Comparison of ENCODE assay signal across 5 fruit fly cellular contexts in the genomic region with DNA sequence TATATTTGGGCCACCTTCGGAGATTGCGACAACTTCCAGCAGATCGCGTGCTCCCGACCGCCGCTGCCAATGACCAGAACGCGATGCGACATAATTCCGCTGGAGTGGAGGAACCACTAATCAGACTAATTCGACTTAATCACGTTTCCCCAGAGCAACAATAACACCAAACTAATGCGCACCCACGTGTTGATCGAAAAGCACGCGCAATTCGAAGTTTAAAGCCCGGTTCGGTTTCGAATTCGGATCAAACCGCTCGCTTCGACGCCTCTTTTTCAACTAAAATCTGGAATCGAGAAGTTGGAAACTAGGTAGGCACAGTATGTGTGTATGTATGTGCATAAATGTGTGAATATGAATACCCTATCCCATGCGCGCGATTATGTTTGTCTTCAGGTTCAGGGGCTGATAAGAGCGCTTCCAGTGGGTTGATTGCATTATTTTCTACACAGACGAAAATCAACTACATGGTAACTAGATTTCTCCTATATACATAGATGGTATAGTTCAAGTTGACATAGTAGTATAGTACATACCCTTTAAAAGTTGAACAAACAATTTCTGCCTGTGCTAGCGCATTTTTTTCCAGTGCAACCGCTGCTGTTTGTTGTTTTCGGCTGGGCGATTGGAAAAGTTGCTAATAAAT.
TF ChIP-seq lines count a peak whose summit lies in the region.

A gene (minus strand): TSS at position 285 of the 646 bp plus-strand sequence.

TF ChIP-seq in whole organism, adult, 20 proteins besides CTCF, POLR2A, EP300 and RAD21 (continued from another document):
- no peak for TF ChIP-seq CG12768 (GFP tag; optimal IDR thresholded peaks at IDR 0.05; lab: Kevin White, UChicago)
- TF ChIP-seq toe (GFP tag; optimal IDR thresholded peaks at IDR 0.05; lab: Kevin White, UChicago) = no peak
- TF ChIP-seq bab1 (GFP tag; optimal IDR thresholded peaks at IDR 0.05; lab: Kevin White, UChicago) = peak; percentile 38
- TF ChIP-seq cnc (optimal IDR thresholded peaks at IDR 0.05; lab: Kevin White, UChicago) = no peak

TF ChIP-seq in whole organism, embryonic, 481 proteins besides CTCF, POLR2A, EP300 and RAD21 (continued from another document and continues in another):
- peak; percentile 13 for TF ChIP-seq CG7928 (GFP tag; optimal IDR thresholded peaks at IDR 0.05; lab: Kevin White, UChicago)
- TF ChIP-seq CG12219 (GFP tag; optimal IDR thresholded peaks at IDR 0.05; lab: Kevin White, UChicago) = peak; percentile 46
- peak; percentile 75; the same call in 2 of the 4 replicates for TF ChIP-seq chinmo (GFP tag; IDR thresholded peaks at IDR 0.05; lab: Robert Waterston, UW; ENCODE audit: partially characterized antibody)
- TF ChIP-seq CG6683 (GFP tag; optimal IDR thresholded peaks at IDR 0.05; lab: Kevin White, UChicago) = no peak
- no peak for TF ChIP-seq Oaz (GFP tag; IDR thresholded peaks at IDR 0.05; lab: Robert Waterston, UW)
- peak; percentile 27 for TF ChIP-seq Max (GFP tag; optimal IDR thresholded peaks at IDR 0.05; lab: Kevin White, UChicago)
- TF ChIP-seq CG11560 (tag; IDR thresholded peaks at IDR 0.05; lab: Robert Waterston, UW) = no peak
- peak; percentile 22 for TF ChIP-seq Camta (GFP tag; optimal IDR thresholded peaks at IDR 0.05; lab: Kevin White, UChicago)
- peak; percentile 98 for TF ChIP-seq cwo (GFP tag; optimal IDR thresholded peaks at IDR 0.05; lab: Kevin White, UChicago)
- TF ChIP-seq Atf-2 (GFP tag; optimal IDR thresholded peaks at IDR 0.05; lab: Kevin White, UChicago) = peak; percentile 7
- no peak for TF ChIP-seq CG11696 (GFP tag; IDR thresholded peaks at IDR 0.05; lab: Robert Waterston, UW)
- TF ChIP-seq run (tag; optimal IDR thresholded peaks at IDR 0.05; lab: Kevin White, UChicago) = no peak
- no peak for TF ChIP-seq CG4328 (GFP tag; optimal IDR thresholded peaks at IDR 0.05; lab: Kevin White, UChicago)
- TF ChIP-seq nmo (GFP tag; optimal IDR thresholded peaks at IDR 0.05; lab: Kevin White, UChicago) = peak; percentile 50
- TF ChIP-seq p53 (GFP tag; optimal IDR thresholded peaks at IDR 0.05; lab: Kevin White, UChicago) = no peak
- TF ChIP-seq E2f1 (GFP tag; IDR thresholded peaks at IDR 0.05; lab: Robert Waterston, UW) = no peak
- no peak for TF ChIP-seq CG18011 (GFP tag; optimal IDR thresholded peaks at IDR 0.05; lab: Kevin White, UChicago)
- TF ChIP-seq Abd-B (GFP tag; optimal IDR thresholded peaks at IDR 0.05; lab: Kevin White, UChicago) = peak; percentile 15
- peak; percentile 20 for TF ChIP-seq CG15479 (GFP tag; optimal IDR thresholded peaks at IDR 0.05; lab: Kevin White, UChicago)
- no peak for TF ChIP-seq nerfin-2 (GFP tag; IDR thresholded peaks at IDR 0.05; lab: Robert Waterston, UW; ENCODE audit: partially characterized antibody)
- peak; percentile 49 for TF ChIP-seq sd (tag; optimal IDR thresholded peaks at IDR 0.05; lab: Kevin White, UChicago)
- no peak for TF ChIP-seq cad (GFP tag; optimal IDR thresholded peaks at IDR 0.05; lab: Kevin White, UChicago)
- no peak for TF ChIP-seq tio (GFP tag; optimal IDR thresholded peaks at IDR 0.05; lab: Kevin White, UChicago)
- peak; percentile 36 for TF ChIP-seq Bdp1 (GFP tag; optimal IDR thresholded peaks at IDR 0.05; lab: Kevin White, UChicago)
- peak; percentile 68 for TF ChIP-seq Oli (tag; optimal IDR thresholded peaks at IDR 0.05; lab: Kevin White, UChicago)
- peak; percentile 54 for TF ChIP-seq CG12299 (tag; optimal IDR thresholded peaks at IDR 0.05; lab: Kevin White, UChicago)
- peak; percentile 34 for TF ChIP-seq Mad (GFP tag; optimal IDR thresholded peaks at IDR 0.05; lab: Kevin White, UChicago)
- no peak for TF ChIP-seq HLHmδ (GFP tag; optimal IDR thresholded peaks at IDR 0.05; lab: Kevin White, UChicago)
- no peak for TF ChIP-seq CG30020 (tag; optimal IDR thresholded peaks at IDR 0.05; lab: Kevin White, UChicago)
- TF ChIP-seq inv (GFP tag; IDR thresholded peaks at IDR 0.05; lab: Robert Waterston, UW; ENCODE audit: partially characterized antibody) = no peak

TF ChIP-seq in whole organism, prepupa, 60 proteins besides CTCF, POLR2A, EP300 and RAD21 (continued from another document and continues in another):
- TF ChIP-seq vri (GFP tag; optimal IDR thresholded peaks at IDR 0.05; lab: Kevin White, UChicago) = peak; percentile 87
- TF ChIP-seq spab (GFP tag; optimal IDR thresholded peaks at IDR 0.05; lab: Kevin White, UChicago) = no peak
- TF ChIP-seq CG3919 (GFP tag; optimal IDR thresholded peaks at IDR 0.05; lab: Kevin White, UChicago) = peak; percentile 77
- TF ChIP-seq Sox102F (GFP tag; optimal IDR thresholded peaks at IDR 0.05; lab: Kevin White, UChicago) = peak; percentile 87
- TF ChIP-seq CG34406 (GFP tag; optimal IDR thresholded peaks at IDR 0.05; lab: Kevin White, UChicago) = peak; percentile 65
- TF ChIP-seq Hr39 (GFP tag; optimal IDR thresholded peaks at IDR 0.05; lab: Kevin White, UChicago) = peak; percentile 89
- TF ChIP-seq Smox (GFP tag; optimal IDR thresholded peaks at IDR 0.05; lab: Kevin White, UChicago) = peak; percentile 87
- no peak for TF ChIP-seq Hr38 (GFP tag; optimal IDR thresholded peaks at IDR 0.05; lab: Kevin White, UChicago)
- peak; percentile 77 for TF ChIP-seq Eip93F (GFP tag; optimal IDR thresholded peaks at IDR 0.05; lab: Kevin White, UChicago)
- TF ChIP-seq fd85E (GFP tag; optimal IDR thresholded peaks at IDR 0.05; lab: Kevin White, UChicago) = no peak
- no peak for TF ChIP-seq CG16779 (tag; optimal IDR thresholded peaks at IDR 0.05; lab: Kevin White, UChicago)
- TF ChIP-seq CG6854 (GFP tag; optimal IDR thresholded peaks at IDR 0.05; lab: Kevin White, UChicago) = no peak
- peak; percentile 80 for TF ChIP-seq CG6163 (GFP tag; IDR thresholded peaks at IDR 0.05; lab: Robert Waterston, UW)
- TF ChIP-seq topi (GFP tag; optimal IDR thresholded peaks at IDR 0.05; lab: Kevin White, UChicago) = peak; percentile 88
- peak; percentile 100 for TF ChIP-seq svp (GFP tag; lab: Kevin White, UChicago)
- peak; percentile 59 for TF ChIP-seq achi (GFP tag; optimal IDR thresholded peaks at IDR 0.05; lab: Kevin White, UChicago)
- peak; percentile 89 for TF ChIP-seq CG31627 (GFP tag; optimal IDR thresholded peaks at IDR 0.05; lab: Kevin White, UChicago)
- TF ChIP-seq Ets96B (tag; optimal IDR thresholded peaks at IDR 0.05; lab: Kevin White, UChicago) = peak; percentile 59
- peak in 1 of 2 experiments; percentile 59 for TF ChIP-seq ss (GFP tag; optimal IDR thresholded peaks at IDR 0.05; lab: Kevin White, UChicago)
- TF ChIP-seq CG7368 (GFP tag; optimal IDR thresholded peaks at IDR 0.05; lab: Kevin White, UChicago) = peak; percentile 13
- peak; percentile 90 for TF ChIP-seq Eip78C (GFP tag; lab: Kevin White, UChicago)
- TF ChIP-seq CG4318 (GFP tag; optimal IDR thresholded peaks at IDR 0.05; lab: Kevin White, UChicago) = no peak
- TF ChIP-seq fkh (GFP tag; optimal IDR thresholded peaks at IDR 0.05; lab: Kevin White, UChicago) = peak; percentile 94
- peak; percentile 88 for TF ChIP-seq cyc (GFP tag; optimal IDR thresholded peaks at IDR 0.05; lab: Kevin White, UChicago)
- peak; percentile 65 for TF ChIP-seq CG15336 (GFP tag; IDR thresholded peaks at IDR 0.05; lab: Robert Waterston, UW)
- TF ChIP-seq CG6276 (GFP tag; optimal IDR thresholded peaks at IDR 0.05; lab: Kevin White, UChicago) = no peak
- TF ChIP-seq dac (GFP tag; optimal IDR thresholded peaks at IDR 0.05; lab: Kevin White, UChicago) = peak; percentile 24
- TF ChIP-seq CG11762 (GFP tag; optimal IDR thresholded peaks at IDR 0.05; lab: Kevin White, UChicago; ENCODE audit: insufficient read depth) = no peak
- no peak for TF ChIP-seq CG9139 (GFP tag; optimal IDR thresholded peaks at IDR 0.05; lab: Kevin White, UChicago)
- peak; percentile 71 for TF ChIP-seq CG8119 (GFP tag; IDR thresholded peaks at IDR 0.05; lab: Robert Waterston, UW)
- peak; percentile 91 for TF ChIP-seq lz (GFP tag; optimal IDR thresholded peaks at IDR 0.05; lab: Kevin White, UChicago)
- TF ChIP-seq CG8632 (GFP tag; optimal IDR thresholded peaks at IDR 0.05; lab: Kevin White, UChicago) = peak; percentile 52

TF ChIP-seq in whole organism, pupa, 21 proteins besides CTCF, POLR2A, EP300 and RAD21 (continued from another document):
- peak; percentile 72 for TF ChIP-seq Pif1B (GFP tag; optimal IDR thresholded peaks at IDR 0.05; lab: Kevin White, UChicago)
TF ChIP-seq in whole organism, pupa: peak in this region for 12.

TF ChIP-seq in whole organism, wandering third instar larva, 38 proteins besides CTCF, POLR2A, EP300 and RAD21 (continued from another document):
- TF ChIP-seq CrebA (GFP tag; optimal IDR thresholded peaks at IDR 0.05; lab: Kevin White, UChicago; ENCODE audit: borderline replicate concordance) (no peak), OdsH (GFP tag; optimal IDR thresholded peaks at IDR 0.05; lab: Kevin White, UChicago) (peak; percentile 91), Hr83 (GFP tag; optimal IDR thresholded peaks at IDR 0.05; lab: Kevin White, UChicago; ENCODE audit: poor library complexity, severe bottlenecking) (no peak), Hr78 (GFP tag; optimal IDR thresholded peaks at IDR 0.05; lab: Kevin White, UChicago) (no peak), GATAd (GFP tag; optimal IDR thresholded peaks at IDR 0.05; lab: Kevin White, UChicago) (no peak), Mio (GFP tag; optimal IDR thresholded peaks at IDR 0.05; lab: Kevin White, UChicago) (peak; percentile 53), psq (GFP tag; optimal IDR thresholded peaks at IDR 0.05; lab: Kevin White, UChicago) (peak; percentile 82), h (GFP tag; optimal IDR thresholded peaks at IDR 0.05; lab: Kevin White, UChicago) (peak; percentile 92), lola (GFP tag; optimal IDR thresholded peaks at IDR 0.05; lab: Kevin White, UChicago) (no peak), Jra (GFP tag; optimal IDR thresholded peaks at IDR 0.05; lab: Kevin White, UChicago) (peak; percentile 48), foxo (GFP tag; optimal IDR thresholded peaks at IDR 0.05; lab: Kevin White, UChicago) (peak; percentile 40 to 91), CG32264 (GFP tag; optimal IDR thresholded peaks at IDR 0.05; lab: Kevin White, UChicago) (peak; percentile 75), sv (GFP tag; optimal IDR thresholded peaks at IDR 0.05; lab: Kevin White, UChicago) (peak; percentile 64), jim (GFP tag; optimal IDR thresholded peaks at IDR 0.05; lab: Kevin White, UChicago) (no peak), Dif (GFP tag; optimal IDR thresholded peaks at IDR 0.05; lab: Kevin White, UChicago; ENCODE audit: partially characterized antibody) (no peak), tai (GFP tag; optimal IDR thresholded peaks at IDR 0.05; lab: Kevin White, UChicago) (no peak), dl (GFP tag; optimal IDR thresholded peaks at IDR 0.05; lab: Kevin White, UChicago; ENCODE audit: insufficient read depth in 1 of 2, partially characterized antibody in 2 of 2) (no peak), ey (GFP tag; optimal IDR thresholded peaks at IDR 0.05; lab: Kevin White, UChicago) (peak; percentile 92)
